Fruit fly (Drosophila melanogaster): ENCODE data around the gene Flo2.

Gene Flo2

dm6 chrX:14897592-14897991, 58.4 kb downstream of the Flo2 start (continued):
- TF ChIP-seq Gsc (GFP tag; IDR thresholded peaks at IDR 0.05), result no peak
- no peak for TF ChIP-seq tna (GFP tag; IDR thresholded peaks at IDR 0.05; ENCODE audit: partially characterized antibody)
- TF ChIP-seq Hr39 (optimal IDR thresholded peaks at IDR 0.05), result no peak
- peak in 1 of 2 experiments; percentile 8 for TF ChIP-seq eve (GFP tag; optimal IDR thresholded peaks at IDR 0.05)
- no peak for TF ChIP-seq tll (GFP tag; optimal IDR thresholded peaks at IDR 0.05)
- no peak for TF ChIP-seq CG18599 (GFP tag; optimal IDR thresholded peaks at IDR 0.05)
- no peak for TF ChIP-seq CG1602 (GFP tag; optimal IDR thresholded peaks at IDR 0.05)
- no peak for TF ChIP-seq Bdp1 (GFP tag; optimal IDR thresholded peaks at IDR 0.05)
- no peak for TF ChIP-seq h (optimal IDR thresholded peaks at IDR 0.05)
- peak in 1 of 2 experiments; percentile 38 for TF ChIP-seq Hr51 (GFP tag; optimal IDR thresholded peaks at IDR 0.05)
- TF ChIP-seq unc-4 (GFP tag; IDR thresholded peaks at IDR 0.05; ENCODE audit: partially characterized antibody), result no peak
- TF ChIP-seq caup (GFP tag; optimal IDR thresholded peaks at IDR 0.05; ENCODE audit: severe bottlenecking), result no peak
- TF ChIP-seq Sox102F (GFP tag; optimal IDR thresholded peaks at IDR 0.05), result peak; percentile 13
- no peak for TF ChIP-seq sens-2 (GFP tag; IDR thresholded peaks at IDR 0.05)
- TF ChIP-seq CG2120 (GFP tag; optimal IDR thresholded peaks at IDR 0.05), result no peak
- TF ChIP-seq kni (GFP tag; optimal IDR thresholded peaks at IDR 0.05), result no peak
- TF ChIP-seq zf30C (GFP tag; optimal IDR thresholded peaks at IDR 0.05), result no peak
- TF ChIP-seq Taf1 (GFP tag; IDR thresholded peaks at IDR 0.05), result no peak
- TF ChIP-seq sr (GFP tag; IDR thresholded peaks at IDR 0.05), result no peak
- TF ChIP-seq row (GFP tag; IDR thresholded peaks at IDR 0.05), result peak; percentile 37; the same call in 2 of the 3 replicates
- no peak for TF ChIP-seq CG9932 (GFP tag; IDR thresholded peaks at IDR 0.05)
- TF ChIP-seq CG7271 (tag; optimal IDR thresholded peaks at IDR 0.05), result no peak
- TF ChIP-seq gem (tag; optimal IDR thresholded peaks at IDR 0.05), result peak; percentile 13
- no peak for TF ChIP-seq CG18476 (GFP tag; optimal IDR thresholded peaks at IDR 0.05)
- no peak for TF ChIP-seq CG9609 (GFP tag; optimal IDR thresholded peaks at IDR 0.05)
- no peak for TF ChIP-seq CG10267 (tag; optimal IDR thresholded peaks at IDR 0.05)
- no peak for TF ChIP-seq Mad (GFP tag; optimal IDR thresholded peaks at IDR 0.05)
- TF ChIP-seq ap (GFP tag; IDR thresholded peaks at IDR 0.05), result no peak
- TF ChIP-seq CG30020 (tag; optimal IDR thresholded peaks at IDR 0.05), result no peak
- no peak for TF ChIP-seq CG3163 (GFP tag; optimal IDR thresholded peaks at IDR 0.05)
- no peak for TF ChIP-seq oc (tag; optimal IDR thresholded peaks at IDR 0.05)
- TF ChIP-seq schlank (tag; optimal IDR thresholded peaks at IDR 0.05), result no peak
- no peak for TF ChIP-seq CG15073 (GFP tag; optimal IDR thresholded peaks at IDR 0.05)
- no peak for TF ChIP-seq bbx (GFP tag; IDR thresholded peaks at IDR 0.05; ENCODE audit: partially characterized antibody)
- TF ChIP-seq ham (GFP tag; IDR thresholded peaks at IDR 0.05), result no peak
- no peak for TF ChIP-seq Hr3 (GFP tag; optimal IDR thresholded peaks at IDR 0.05)
- no peak for TF ChIP-seq Doc3 (GFP tag; IDR thresholded peaks at IDR 0.05; ENCODE audit: partially characterized antibody)
- TF ChIP-seq Drgx (GFP tag; IDR thresholded peaks at IDR 0.05), result peak; percentile 58; the same call in 1 of the 2 replicates
- no peak for TF ChIP-seq CG14667 (GFP tag; IDR thresholded peaks at IDR 0.05)
- no peak for TF ChIP-seq bigmax (GFP tag; optimal IDR thresholded peaks at IDR 0.05)
- TF ChIP-seq Atf3 (GFP tag; optimal IDR thresholded peaks at IDR 0.05), result no peak
- TF ChIP-seq repo (GFP tag; optimal IDR thresholded peaks at IDR 0.05), result no peak
- no peak for TF ChIP-seq CG6854 (GFP tag; optimal IDR thresholded peaks at IDR 0.05)
- no peak for TF ChIP-seq Bteb2 (GFP tag; optimal IDR thresholded peaks at IDR 0.05)
- peak; percentile 58 for TF ChIP-seq grau (tag; optimal IDR thresholded peaks at IDR 0.05)
- TF ChIP-seq CG8281 (tag; optimal IDR thresholded peaks at IDR 0.05), result no peak
- TF ChIP-seq CG15269 (tag; optimal IDR thresholded peaks at IDR 0.05), result peak; percentile 29
- no peak for TF ChIP-seq CG12071 (GFP tag; optimal IDR thresholded peaks at IDR 0.05)
- TF ChIP-seq Nf-YB (GFP tag; optimal IDR thresholded peaks at IDR 0.05), result no peak
- no peak for TF ChIP-seq CG4820 (GFP tag; optimal IDR thresholded peaks at IDR 0.05)
- no peak for TF ChIP-seq pnt (GFP tag; optimal IDR thresholded peaks at IDR 0.05)
- TF ChIP-seq slp2 (GFP tag; optimal IDR thresholded peaks at IDR 0.05), result no peak
